Fruit fly (Drosophila melanogaster): ENCODE measurements around the gene cocoon.

cocoon gene

DNA sequence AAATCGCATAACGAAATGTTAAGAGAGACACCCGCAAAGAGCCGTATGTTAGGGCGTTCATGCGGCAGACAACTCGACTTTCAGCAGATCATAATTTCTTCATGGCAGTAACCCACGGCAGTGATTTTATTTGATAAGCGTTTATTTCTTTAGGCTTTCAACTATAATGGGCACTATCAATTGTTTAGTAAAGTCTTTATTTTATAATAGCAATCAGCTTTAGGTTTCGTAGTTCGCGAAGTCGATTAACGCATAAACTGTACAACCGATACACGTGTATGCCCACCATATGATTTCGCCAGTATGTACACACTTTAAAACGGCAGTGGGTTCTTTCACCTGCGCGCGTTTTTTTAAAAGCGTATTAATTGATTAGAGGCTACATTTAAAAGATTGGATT, 34.3 kb upstream of the cocoon start, which contains the start of gene CG7841 (continued):
- TF ChIP-seq bowl (GFP tag; IDR thresholded peaks at IDR 0.05): peak; percentile 95
- TF ChIP-seq odd (GFP tag; optimal IDR thresholded peaks at IDR 0.05): peak; percentile 99
- 0 out of 4 replicates have a peak, but pooled peaks have one; percentile 24 for TF ChIP-seq Dll (GFP tag; IDR thresholded peaks at IDR 0.05; ENCODE audit: partially characterized antibody)
- peak; percentile 96 for TF ChIP-seq twi (tag; optimal IDR thresholded peaks at IDR 0.05)
- peak; percentile 98 for TF ChIP-seq CoRest (tag; optimal IDR thresholded peaks at IDR 0.05)
- TF ChIP-seq CG1647 (GFP tag; optimal IDR thresholded peaks at IDR 0.05): peak; percentile 96
- peak; percentile 96 for TF ChIP-seq onecut (GFP tag; IDR thresholded peaks at IDR 0.05)
- TF ChIP-seq fd64A (GFP tag; optimal IDR thresholded peaks at IDR 0.05): peak; percentile 98
- peak; percentile 93 for TF ChIP-seq CG4282 (GFP tag; optimal IDR thresholded peaks at IDR 0.05)
- TF ChIP-seq sob (GFP tag; IDR thresholded peaks at IDR 0.05): peak; percentile 95
- peak; percentile 63 for TF ChIP-seq zf30C (GFP tag; optimal IDR thresholded peaks at IDR 0.05)
- peak; percentile 95 for TF ChIP-seq pum (GFP tag; optimal IDR thresholded peaks at IDR 0.05)
- peak; percentile 95 for TF ChIP-seq ac (GFP tag; optimal IDR thresholded peaks at IDR 0.05)
- TF ChIP-seq mld (GFP tag; IDR thresholded peaks at IDR 0.05; ENCODE audit: partially characterized antibody): no peak
- TF ChIP-seq CG10543 (GFP tag; optimal IDR thresholded peaks at IDR 0.05): peak; percentile 99
- TF ChIP-seq sim (GFP tag; IDR thresholded peaks at IDR 0.05): peak; percentile 97
- peak; percentile 96 for TF ChIP-seq Mes4 (GFP tag; optimal IDR thresholded peaks at IDR 0.05)
- TF ChIP-seq CG18619 (GFP tag; optimal IDR thresholded peaks at IDR 0.05): peak; percentile 97
- TF ChIP-seq Hr78 (GFP tag; optimal IDR thresholded peaks at IDR 0.05): peak in 1 of 2 experiments; percentile 90
- TF ChIP-seq bab2 (GFP tag; optimal IDR thresholded peaks at IDR 0.05): peak; percentile 96
- peak; percentile 97 to 98 for TF ChIP-seq chif (GFP tag; optimal IDR thresholded peaks at IDR 0.05)
- TF ChIP-seq Awh (GFP tag; IDR thresholded peaks at IDR 0.05): peak; percentile 97
- peak; percentile 86 for TF ChIP-seq ab (GFP tag; optimal IDR thresholded peaks at IDR 0.05)
- peak; percentile 97 for TF ChIP-seq CG6683 (GFP tag; optimal IDR thresholded peaks at IDR 0.05)
- TF ChIP-seq Six4 (GFP tag; optimal IDR thresholded peaks at IDR 0.05): peak; percentile 97
- TF ChIP-seq CrebB (tag; optimal IDR thresholded peaks at IDR 0.05): peak; percentile 99
- peak; percentile 97 for TF ChIP-seq CG15011 (GFP tag; optimal IDR thresholded peaks at IDR 0.05)
- peak; percentile 89 for TF ChIP-seq danr (GFP tag; IDR thresholded peaks at IDR 0.05)
- TF ChIP-seq CG16863 (GFP tag; optimal IDR thresholded peaks at IDR 0.05): peak; percentile 96
- no peak for TF ChIP-seq CG8765 (GFP tag; IDR thresholded peaks at IDR 0.05)
- TF ChIP-seq Ets97D (GFP tag; optimal IDR thresholded peaks at IDR 0.05): peak; percentile 91
- peak; percentile 87 for TF ChIP-seq CG2116 (GFP tag; optimal IDR thresholded peaks at IDR 0.05)
- peak; percentile 94 for TF ChIP-seq MBD-R2 (GFP tag; IDR thresholded peaks at IDR 0.05)
- peak; percentile 99 for TF ChIP-seq CG3281 (GFP tag; optimal IDR thresholded peaks at IDR 0.05)
- peak; percentile 88 for TF ChIP-seq gsb (GFP tag; IDR thresholded peaks at IDR 0.05)
- TF ChIP-seq Atf3 (GFP tag; optimal IDR thresholded peaks at IDR 0.05): peak; percentile 94
- peak; percentile 97 for TF ChIP-seq chn (GFP tag; optimal IDR thresholded peaks at IDR 0.05)
- TF ChIP-seq CG6689 (GFP tag; IDR thresholded peaks at IDR 0.05): peak; percentile 96
- peak; percentile 93 for TF ChIP-seq CG16779 (GFP tag; IDR thresholded peaks at IDR 0.05)
- peak; percentile 93 for TF ChIP-seq cato (GFP tag; optimal IDR thresholded peaks at IDR 0.05; ENCODE audit: borderline replicate concordance)
- peak; percentile 96 for TF ChIP-seq kni (GFP tag; optimal IDR thresholded peaks at IDR 0.05)
- peak; percentile 97 for TF ChIP-seq CG17912 (GFP tag; optimal IDR thresholded peaks at IDR 0.05)
- TF ChIP-seq tgo (GFP tag; IDR thresholded peaks at IDR 0.05): peak; percentile 95
- peak; percentile 94 for TF ChIP-seq Hey (tag; optimal IDR thresholded peaks at IDR 0.05)
- peak; percentile 95 to 99 for TF ChIP-seq Hr51 (GFP tag; optimal IDR thresholded peaks at IDR 0.05)
- TF ChIP-seq CG13123 (GFP tag; optimal IDR thresholded peaks at IDR 0.05): peak; percentile 91
- peak; percentile 98 for TF ChIP-seq Drgx (GFP tag; IDR thresholded peaks at IDR 0.05)
- TF ChIP-seq CG10959 (GFP tag; IDR thresholded peaks at IDR 0.05): peak; percentile 94; the same call in 1 of the 2 replicates
- TF ChIP-seq her (GFP tag; optimal IDR thresholded peaks at IDR 0.05): peak; percentile 96
- TF ChIP-seq bbx (GFP tag; IDR thresholded peaks at IDR 0.05; ENCODE audit: partially characterized antibody): no peak
- TF ChIP-seq CG10654 (GFP tag; optimal IDR thresholded peaks at IDR 0.05): peak; percentile 96
